Fruit fly (Drosophila melanogaster) whole organism, embryonic: ENCODE data around the gene Pgm1.

Experiments
- B-H2 ChIP-seq: fragments of 200-800 bp; sonication (Bioruptor generic); optimal IDR thresholded peaks from 2 replicates; lab custom pipeline; 2018; ENCODE audit warnings: missing biosample characterization, mild to moderate bottlenecking, missing genetic modification characterization
- CG10209 ChIP-seq: fragments of 200-800 bp; sonication (Bioruptor generic); optimal IDR thresholded peaks from 3 replicates; lab custom pipeline; 2017; ENCODE audit warnings: missing biosample characterization, mild to moderate bottlenecking, missing genetic modification characterization, missing genetic modification reagents
- CG11085 ChIP-seq: fragments of 200-800 bp; sonication (Bioruptor generic); IDR thresholded peaks from 2 replicates; pipeline ENCODE4 v1.3.6; 2022; ENCODE audit warnings: missing biosample characterization, missing genetic modification characterization
- CG12071 ChIP-seq: fragments of 200-800 bp; sonication (Bioruptor generic); optimal IDR thresholded peaks from 3 replicates; lab custom pipeline; 2018; ENCODE audit warnings: missing biosample characterization, mild to moderate bottlenecking, missing genetic modification characterization
- CG12155 ChIP-seq: fragments of 200-800 bp; sonication (Bioruptor generic); optimal IDR thresholded peaks from 3 replicates; lab custom pipeline; 2016; ENCODE audit warnings: missing biosample characterization, missing genetic modification characterization
- CG13296 ChIP-seq: fragments of 200-800 bp; sonication (Bioruptor generic); optimal IDR thresholded peaks from 3 replicates; lab custom pipeline; 2018; ENCODE audit warnings: missing biosample characterization, mild to moderate bottlenecking, missing genetic modification characterization
- CG14965 ChIP-seq: fragments of 200-800 bp; sonication (Bioruptor generic); optimal IDR thresholded peaks from 2 replicates; lab custom pipeline; 2016; ENCODE audit warnings: missing biosample characterization, missing genetic modification characterization, borderline replicate concordance
- CG15073 ChIP-seq: fragments of 200-800 bp; sonication (Bioruptor generic); optimal IDR thresholded peaks from 2 replicates; lab custom pipeline; 2016; ENCODE audit warnings: missing biosample characterization, missing genetic modification characterization
- CG16779 ChIP-seq: fragments of 200-800 bp; sonication (Bioruptor generic); IDR thresholded peaks from 2 replicates; pipeline ENCODE4 v1.3.6; 2022; ENCODE audit warnings: missing biosample characterization, missing genetic modification characterization
- CG16813 ChIP-seq: fragments of 200-800 bp; sonication (Bioruptor generic); IDR thresholded peaks from 3 replicates; pipeline ENCODE4 v1.3.6; 2022; ENCODE audit warnings: missing biosample characterization, missing genetic modification characterization; ENCODE audit not compliant: partially characterized antibody
- CG17359 ChIP-seq: fragments of 200-800 bp; sonication (Bioruptor generic); optimal IDR thresholded peaks from 3 replicates; lab custom pipeline; 2018; ENCODE audit warnings: missing biosample characterization, mild to moderate bottlenecking, missing genetic modification characterization, moderate library complexity
- CG18011 ChIP-seq: fragments of 200-800 bp; sonication (Bioruptor generic); optimal IDR thresholded peaks from 2 replicates; lab custom pipeline; 2017; ENCODE audit warnings: missing biosample characterization, missing genetic modification characterization, mild to moderate bottlenecking, moderate library complexity, missing genotype
- CG32532 ChIP-seq: fragments of 200-800 bp; sonication (Bioruptor generic); IDR thresholded peaks from 2 replicates; pipeline ENCODE4 v1.3.6; 2022; ENCODE audit warnings: missing biosample characterization, missing genetic modification characterization
- CG3726 ChIP-seq: fragments of 200-800 bp; sonication (Bioruptor generic); IDR thresholded peaks from 3 replicates; pipeline ENCODE4, ENCODE4 v1.3.6; 2022; ENCODE audit warnings: missing biosample characterization, missing genetic modification characterization
- CG42726 ChIP-seq: fragments of 200-800 bp; sonication (Bioruptor generic); IDR thresholded peaks from 2 replicates; pipeline ENCODE4 v1.3.6; 2022; ENCODE audit warnings: missing biosample characterization, missing genetic modification characterization; ENCODE audit not compliant: partially characterized antibody
- CG4360 ChIP-seq: fragments of 200-800 bp; sonication (Bioruptor generic); IDR thresholded peaks from 2 replicates; pipeline ENCODE4 v1.3.6; 2022; ENCODE audit warnings: missing biosample characterization, missing genetic modification characterization
- CG5953 ChIP-seq: fragments of 200-800 bp; sonication (Bioruptor generic); IDR thresholded peaks from 2 replicates; pipeline ENCODE4 v1.3.6; 2022; ENCODE audit warnings: missing biosample characterization, missing genetic modification characterization
- CG7556 ChIP-seq: fragments of 200-800 bp; sonication (Bioruptor generic); optimal IDR thresholded peaks from 2 replicates; lab custom pipeline; 2017; ENCODE audit warnings: missing biosample characterization, mild to moderate bottlenecking, missing genetic modification characterization
- CG7786 ChIP-seq: fragments of 200-800 bp; sonication (Bioruptor generic); optimal IDR thresholded peaks from 2 replicates; lab custom pipeline; 2016; ENCODE audit warnings: missing biosample characterization, missing genetic modification characterization
- CG8089 ChIP-seq: fragments of 200-800 bp; sonication (Bioruptor generic); optimal IDR thresholded peaks from 3 replicates; lab custom pipeline; 2016; ENCODE audit warnings: missing biosample characterization, missing genetic modification characterization
- CG8765 ChIP-seq: fragments of 200-800 bp; sonication (Bioruptor generic); IDR thresholded peaks from 2 replicates; pipeline ENCODE4 v1.3.6; 2022; ENCODE audit warnings: missing biosample characterization, missing genetic modification characterization
- Dp ChIP-seq: fragments of 200-800 bp; sonication (Bioruptor generic); optimal IDR thresholded peaks from 2 replicates; lab custom pipeline; 2018; ENCODE audit warnings: missing biosample characterization, mild to moderate bottlenecking, missing genetic modification characterization, moderate library complexity
- Fer2 ChIP-seq: fragments of 200-800 bp; sonication (Bioruptor generic); optimal IDR thresholded peaks from 2 replicates; lab custom pipeline; 2018; ENCODE audit warnings: missing biosample characterization, mild to moderate bottlenecking, missing genetic modification characterization, moderate library complexity
- HLH3B ChIP-seq: fragments of 200-800 bp; sonication (Bioruptor generic); IDR thresholded peaks from 2 replicates; pipeline ENCODE4 v1.3.6; 2022; ENCODE audit warnings: missing biosample characterization, missing genetic modification characterization
- HLH4C ChIP-seq: fragments of 200-800 bp; sonication (Bioruptor generic); IDR thresholded peaks from 3 replicates; pipeline ENCODE4 v1.3.6; 2022; ENCODE audit warnings: missing biosample characterization, missing genetic modification characterization; ENCODE audit not compliant: partially characterized antibody
- HLH54F ChIP-seq: fragments of 200-800 bp; sonication (Bioruptor generic); optimal IDR thresholded peaks from 3 replicates; lab custom pipeline; 2016; ENCODE audit warnings: missing biosample characterization, missing genetic modification characterization
- HLHmδ ChIP-seq: fragments of 200-800 bp; sonication (Bioruptor generic); optimal IDR thresholded peaks from 2 replicates; lab custom pipeline; 2018; ENCODE audit warnings: missing biosample characterization, mild to moderate bottlenecking, missing genetic modification characterization, moderate library complexity
- Hand ChIP-seq: fragments of 200-800 bp; sonication (Bioruptor generic); optimal IDR thresholded peaks from 2 replicates; lab custom pipeline; 2017; ENCODE audit warnings: mild to moderate bottlenecking, missing biosample characterization, missing genetic modification reagents, missing genetic modification characterization
- Hr39 ChIP-seq: fragments of >200 bp; optimal IDR thresholded peaks from 2 replicates; lab custom pipeline; 2017
- Med ChIP-seq: fragments of 200-800 bp; sonication (Bioruptor generic); peaks from one replicate; lab custom pipeline; 2016; ENCODE audit warnings: missing biosample characterization, missing genetic modification characterization, mild to moderate bottlenecking, inconsistent platforms, moderate library complexity
- Neu2 ChIP-seq: fragments of 200-800 bp; sonication (Bioruptor generic); optimal IDR thresholded peaks from 3 replicates; lab custom pipeline; 2016; ENCODE audit warnings: missing biosample characterization, missing genetic modification characterization, borderline replicate concordance
- Oaz ChIP-seq: fragments of 200-800 bp; sonication (Bioruptor generic); IDR thresholded peaks from 2 replicates; pipeline ENCODE4 v1.3.6; 2022; ENCODE audit warnings: missing biosample characterization, missing genetic modification characterization
- Side ChIP-seq: fragments of 200-800 bp; sonication (Bioruptor generic); optimal IDR thresholded peaks from 2 replicates; lab custom pipeline; 2016; ENCODE audit warnings: missing biosample characterization, missing genetic modification characterization
- Sox102F ChIP-seq: fragments of 200-800 bp; sonication (Bioruptor generic); optimal IDR thresholded peaks from 2 replicates; lab custom pipeline; 2018; ENCODE audit warnings: missing biosample characterization, mild to moderate bottlenecking, missing genetic modification characterization, moderate library complexity
- Xrp1 ChIP-seq: fragments of 200-800 bp; sonication (Bioruptor generic); IDR thresholded peaks from 2 replicates; pipeline ENCODE4 v1.3.6; 2022; ENCODE audit warnings: missing biosample characterization, missing genetic modification characterization
- cas ChIP-seq: fragments of 200-800 bp; sonication (Bioruptor generic); IDR thresholded peaks from 2 replicates; pipeline ENCODE4 v1.3.6; 2022; ENCODE audit warnings: missing biosample characterization, missing genetic modification characterization
- chn ChIP-seq: fragments of 200-800 bp; sonication (Bioruptor generic); optimal IDR thresholded peaks from 2 replicates; lab custom pipeline; 2016; ENCODE audit warnings: missing biosample characterization, missing genetic modification characterization
- corto ChIP-seq: fragments of 200-800 bp; sonication (Bioruptor generic); optimal IDR thresholded peaks from 2 replicates; lab custom pipeline; 2016; ENCODE audit warnings: missing biosample characterization, mild to moderate bottlenecking, missing genetic modification characterization, moderate library complexity
- cwo ChIP-seq: fragments of 200-800 bp; sonication (Bioruptor generic); optimal IDR thresholded peaks from 3 replicates; lab custom pipeline; 2017; ENCODE audit warnings: missing biosample characterization, missing genetic modification characterization, mild to moderate bottlenecking, moderate library complexity, missing genetic modification reagents
- emc ChIP-seq: fragments of 200-800 bp; sonication (Bioruptor generic); optimal IDR thresholded peaks from 2 replicates; lab custom pipeline; 2016; ENCODE audit warnings: missing biosample characterization, missing genetic modification characterization
- ewg ChIP-seq: fragments of 200-800 bp; sonication (Bioruptor generic); optimal IDR thresholded peaks from 3 replicates; lab custom pipeline; 2017; ENCODE audit warnings: mild to moderate bottlenecking, missing biosample characterization, missing genetic modification reagents, missing genetic modification characterization
- ftz-f1 ChIP-seq: fragments of 200-800 bp; sonication (Bioruptor generic); optimal IDR thresholded peaks from 2 replicates; lab custom pipeline; 2016; ENCODE audit warnings: missing biosample characterization, missing genetic modification characterization
- gcm ChIP-seq: fragments of 200-800 bp; sonication (Bioruptor generic); optimal IDR thresholded peaks from 2 replicates; lab custom pipeline; 2019; ENCODE audit warnings: missing biosample characterization, mild to moderate bottlenecking, missing genetic modification characterization, moderate library complexity
- grn ChIP-seq: fragments of 200-800 bp; sonication (Bioruptor generic); optimal IDR thresholded peaks from 3 replicates; lab custom pipeline; 2017; ENCODE audit warnings: missing biosample characterization, missing genetic modification characterization
- gro ChIP-seq: fragments of 200-800 bp; sonication (Bioruptor generic); optimal IDR thresholded peaks from 2 replicates; lab custom pipeline; 2016; ENCODE audit warnings: missing biosample characterization, missing genetic modification characterization
- gsb ChIP-seq: fragments of 200-800 bp; sonication (Bioruptor generic); IDR thresholded peaks from 2 replicates; pipeline ENCODE4 v1.3.6; 2022; ENCODE audit warnings: missing biosample characterization, missing genetic modification characterization
- h ChIP-seq: fragments of >200 bp; optimal IDR thresholded peaks from 2 replicates; lab custom pipeline; 2017
- pum ChIP-seq: fragments of 200-800 bp; sonication (Bioruptor generic); optimal IDR thresholded peaks from 2 replicates; lab custom pipeline; 2016; ENCODE audit warnings: missing biosample characterization, missing genetic modification characterization
- scrt ChIP-seq: fragments of 200-800 bp; sonication (Bioruptor generic); optimal IDR thresholded peaks from 2 replicates; lab custom pipeline; 2018; ENCODE audit warnings: missing biosample characterization, mild to moderate bottlenecking, missing genetic modification characterization, moderate library complexity
- stc ChIP-seq: fragments of 200-800 bp; sonication (Bioruptor generic); IDR thresholded peaks from 2 replicates; pipeline ENCODE4 v1.3.6; 2022; ENCODE audit warnings: missing biosample characterization, missing genetic modification characterization

Gene Pgm1

DNA sequence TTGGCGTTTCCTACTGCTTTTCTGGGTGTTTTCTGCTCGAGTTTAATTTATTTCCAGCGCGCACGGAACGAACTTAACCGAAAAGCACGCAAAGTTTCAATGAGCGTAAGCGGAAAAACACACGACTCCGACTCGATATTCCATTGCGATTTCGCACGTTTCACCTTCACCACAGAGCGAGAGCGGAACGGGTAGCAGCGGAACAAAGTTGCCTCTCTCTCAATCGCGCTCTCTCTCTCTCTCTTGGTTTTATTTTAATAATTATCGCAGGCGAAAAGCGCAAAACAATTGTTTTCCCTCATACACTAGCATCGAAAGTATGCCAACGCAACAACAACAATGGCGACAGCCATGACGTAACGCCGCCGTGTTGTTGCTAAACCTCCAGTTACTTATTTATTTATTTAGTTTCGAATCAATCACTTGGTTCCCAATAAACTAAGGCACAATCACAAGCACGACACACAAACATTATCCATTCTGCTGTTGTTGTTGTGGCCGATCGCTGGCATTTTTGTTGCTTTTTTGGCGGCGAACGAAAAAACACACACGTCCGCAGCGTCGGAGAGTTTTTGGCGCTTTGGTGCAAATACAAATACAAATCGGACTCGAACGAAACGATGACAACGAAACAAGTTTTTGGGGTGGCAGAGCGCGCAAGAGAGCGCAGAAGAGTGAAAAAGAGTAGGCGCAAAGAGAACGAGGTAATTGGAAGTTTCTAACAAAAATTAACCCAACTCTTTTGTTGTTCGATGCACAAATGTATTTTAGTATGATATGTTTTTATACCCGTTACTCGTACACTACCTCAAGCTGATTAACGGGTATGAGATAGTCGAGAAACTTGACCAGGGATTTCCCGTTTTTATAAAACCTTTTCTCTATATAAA lies 36.1 kb upstream of the Pgm1 start, which contains the start of gene CG5151 (continued):
- no peak for TF ChIP-seq Fer2
- no peak for TF ChIP-seq Sox102F (GFP tag; lab: Kevin White, UChicago)
- peak; percentile 81 for TF ChIP-seq Med (GFP tag; lab: Kevin White, UChicago)
- no peak for TF ChIP-seq cas (GFP tag; lab: Robert Waterston, UW)
- TF ChIP-seq CG5953 (GFP tag; lab: Robert Waterston, UW), result no peak
- TF ChIP-seq CG12155 (GFP tag; lab: Kevin White, UChicago), result no peak
- TF ChIP-seq CG15073, result no peak
- TF ChIP-seq CG8765 (GFP tag; lab: Robert Waterston, UW), result no peak
- no peak; the same call in 1 of the 2 replicates for TF ChIP-seq stc (GFP tag; lab: Robert Waterston, UW)
- TF ChIP-seq CG16779, result no peak
- peak; percentile 60; the same call in 1 of the 2 replicates for TF ChIP-seq CG32532 (GFP tag; lab: Robert Waterston, UW)
- peak; percentile 14 for TF ChIP-seq B-H2 (GFP tag; lab: Kevin White, UChicago)
- TF ChIP-seq pum (GFP tag; lab: Kevin White, UChicago), result no peak
- TF ChIP-seq CG14965 (GFP tag; lab: Kevin White, UChicago), result no peak
- no peak; the same call in 1 of the 2 replicates for TF ChIP-seq Xrp1
- TF ChIP-seq corto (GFP tag; lab: Kevin White, UChicago), result peak; percentile 36
- TF ChIP-seq CG3726 (GFP tag; lab: Robert Waterston, UW), result no peak
- TF ChIP-seq cwo (GFP tag; lab: Kevin White, UChicago), result peak; percentile 53
- TF ChIP-seq Side, result no peak
- no peak for TF ChIP-seq grn (GFP tag; lab: Kevin White, UChicago)
- TF ChIP-seq CG11085 (GFP tag; lab: Robert Waterston, UW), result no peak
- TF ChIP-seq h (lab: Kevin White, UChicago), result no peak
- TF ChIP-seq Neu2, result no peak
- no peak for TF ChIP-seq ftz-f1 (GFP tag; lab: Kevin White, UChicago)
- TF ChIP-seq CG7556 (GFP tag; lab: Kevin White, UChicago), result peak; percentile 6
- no peak for TF ChIP-seq Dp (GFP tag; lab: Kevin White, UChicago)
- no peak for TF ChIP-seq gsb (GFP tag; lab: Robert Waterston, UW)
- TF ChIP-seq CG17359, result no peak
- peak; percentile 0 for TF ChIP-seq gcm (GFP tag; lab: Kevin White, UChicago)
- TF ChIP-seq scrt (GFP tag; lab: Kevin White, UChicago), result peak; percentile 18
- peak; percentile 22 for TF ChIP-seq CG13296
- no peak for TF ChIP-seq CG7786
- no peak for TF ChIP-seq HLH3B (GFP tag; lab: Robert Waterston, UW)
- TF ChIP-seq CG8089 (GFP tag; lab: Kevin White, UChicago), result no peak
- TF ChIP-seq gro (GFP tag; lab: Kevin White, UChicago), result peak; percentile 10
- TF ChIP-seq HLHmδ (GFP tag; lab: Kevin White, UChicago), result peak; percentile 22
- TF ChIP-seq emc (GFP tag; lab: Kevin White, UChicago), result no peak
- no peak for TF ChIP-seq HLH54F (GFP tag; lab: Kevin White, UChicago)
- no peak for TF ChIP-seq Hr39 (lab: Kevin White, UChicago)
- peak; percentile 38; the same call in 1 of the 2 replicates for TF ChIP-seq CG42726 (GFP tag; lab: Robert Waterston, UW)
- TF ChIP-seq ewg (GFP tag; lab: Kevin White, UChicago), result no peak
- peak; percentile 30 for TF ChIP-seq CG12071 (GFP tag; lab: Kevin White, UChicago)
- TF ChIP-seq CG10209, result no peak
- no peak for TF ChIP-seq Hand
- no peak for TF ChIP-seq CG18011 (GFP tag; lab: Kevin White, UChicago)
- no peak for TF ChIP-seq chn (GFP tag; lab: Kevin White, UChicago)
- no peak for TF ChIP-seq Oaz (GFP tag; lab: Robert Waterston, UW)
- TF ChIP-seq HLH4C (GFP tag; lab: Robert Waterston, UW), result peak; percentile 97
- peak; percentile 64 for TF ChIP-seq CG16813 (GFP tag; lab: Robert Waterston, UW)
- peak; percentile 87 for TF ChIP-seq CG4360 (GFP tag; lab: Robert Waterston, UW)
